Fruit fly (Drosophila melanogaster) whole organism: Measurements from ENCODE around the gene CG5111.

ENCODE experiments used
- psq ChIP-seq: fragments of >200 bp; optimal IDR thresholded peaks from 2 replicates; lab custom pipeline; 2017
- usp ChIP-seq: fragments of >200 bp; optimal IDR thresholded peaks from 2 replicates; lab custom pipeline; 2017; ENCODE audit warnings: missing biosample characterization, missing genetic modification characterization, mixed read lengths

dm6 chr3R:25476744-25477143, 29.3 kb upstream of the CG5111 start, which contains the start of the genes CG4553 and MED28:
- TF ChIP-seq psq (lab: Kevin White, UChicago) = no peak
- TF ChIP-seq usp (GFP tag; lab: Kevin White, UChicago) = no peak
